Worm (Caenorhabditis elegans) whole organism, midembryonic: Measurements from ENCODE around the gene R160.2.

Experiments
- T22C8.4 ChIP-seq: fragments of 200-800 bp; sonication (Bioruptor generic); IDR thresholded peaks from 2 replicates; pipeline ENCODE4 v1.3.6; 2022; ENCODE audit warnings: missing genetic modification characterization, missing compliant biosample characterization
- cog-1 ChIP-seq: sonication (generic microtip); optimal IDR thresholded peaks from 2 replicates; lab custom pipeline; 2016; ENCODE audit warnings: missing genetic modification characterization, missing compliant biosample characterization
- flt-1 ChIP-seq: fragments of 200-800 bp; sonication (Bioruptor generic); IDR thresholded peaks from 2 replicates; pipeline ENCODE4 v1.3.6; 2022; ENCODE audit warnings: missing genetic modification characterization, missing compliant biosample characterization
- klf-2 ChIP-seq: fragments of 200-800 bp; sonication (Bioruptor generic); conservative IDR thresholded peaks from 2 replicates; pipeline ENCODE4 v1.3.6; 2022; ENCODE audit warnings: missing genetic modification reagents, missing genetic modification characterization, missing compliant biosample characterization
- med-1 ChIP-seq: sonication (generic microtip); optimal IDR thresholded peaks from 2 replicates; lab custom pipeline; 2017; ENCODE audit warnings: missing genetic modification characterization, mild to moderate bottlenecking, missing compliant biosample characterization, antibody characterized with exemption, missing genetic modification reagents; ENCODE audit not compliant: insufficient read depth
- ref-1 ChIP-seq: fragments of 200-800 bp; sonication (Bioruptor generic); conservative IDR thresholded peaks from 2 replicates; pipeline ENCODE4 v1.3.6; 2022; ENCODE audit warnings: missing genetic modification reagents, missing genetic modification characterization, missing compliant biosample characterization
- tab-1 ChIP-seq: fragments of 200-800 bp; sonication (Bioruptor generic); IDR thresholded peaks from 2 replicates; pipeline ENCODE4 v1.3.6; 2022; ENCODE audit warnings: missing genetic modification characterization, missing compliant biosample characterization
- ztf-23 ChIP-seq: fragments of 200-800 bp; sonication (Bioruptor generic); IDR thresholded peaks from 2 replicates; pipeline ENCODE4 v1.3.6; 2022; ENCODE audit warnings: missing genetic modification reagents, missing genetic modification characterization, missing compliant biosample characterization
- ztf-29 ChIP-seq: fragments of 200-800 bp; sonication (Bioruptor generic); IDR thresholded peaks from 2 replicates; pipeline ENCODE4 v1.3.6; 2022; ENCODE audit warnings: missing genetic modification reagents, missing genetic modification characterization, missing compliant biosample characterization

Gene R160.2

DNA sequence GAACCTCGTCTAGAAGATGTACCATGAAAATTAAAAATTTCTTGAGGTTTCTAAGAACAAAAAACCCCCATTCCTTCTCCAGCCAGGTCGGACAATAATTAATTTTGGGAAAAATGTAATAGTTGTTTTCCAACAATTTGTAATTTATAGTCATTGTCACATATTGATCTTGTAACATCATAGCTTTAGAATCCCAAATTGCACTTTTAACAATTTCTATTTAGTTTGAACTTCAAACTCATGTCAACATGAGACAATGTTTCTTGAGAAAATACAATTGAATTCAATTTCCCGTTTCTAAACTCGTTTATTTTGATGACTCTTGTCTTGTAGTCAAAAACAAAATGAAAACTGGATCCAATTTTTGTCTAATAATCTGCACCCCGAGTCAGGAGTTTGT lies 23.6 kb upstream of the R160.2 start:
- TF ChIP-seq ztf-29: no peak
- no peak for TF ChIP-seq T22C8.4 (GFP tag; lab: Robert Waterston, UW)
- TF ChIP-seq klf-2 (GFP tag; lab: Robert Waterston, UW): no peak
- no peak for TF ChIP-seq cog-1 (tag; lab: Kevin White, UChicago)
- no peak for TF ChIP-seq tab-1 (GFP tag; lab: Robert Waterston, UW)
- no peak for TF ChIP-seq med-1
- TF ChIP-seq flt-1: no peak
- TF ChIP-seq ref-1 (GFP tag; lab: Robert Waterston, UW): no peak
- no peak for TF ChIP-seq ztf-23

DNA sequence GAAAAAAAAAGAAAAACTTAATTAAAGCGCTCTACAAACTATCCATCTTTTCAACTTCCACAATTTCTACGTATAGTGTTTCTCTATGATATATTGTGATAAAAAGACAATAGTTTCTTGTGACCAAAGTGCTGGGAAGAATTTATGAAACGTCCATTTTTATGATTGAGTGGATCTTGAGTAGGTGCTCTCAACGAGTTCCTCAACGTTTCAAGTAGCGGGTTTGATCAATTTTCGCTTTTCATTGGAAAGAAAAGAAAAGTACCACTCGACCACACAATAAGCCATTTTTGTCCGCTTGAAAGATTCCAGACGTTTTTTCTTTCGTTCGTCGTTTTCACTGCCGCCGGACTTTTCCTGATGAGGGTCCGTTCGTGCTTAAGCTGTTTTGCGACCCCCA lies 20.8 kb upstream of the R160.2 start:
- no peak for TF ChIP-seq T22C8.4 (GFP tag; lab: Robert Waterston, UW)
- no peak for TF ChIP-seq tab-1 (GFP tag; lab: Robert Waterston, UW)
- TF ChIP-seq klf-2 (GFP tag; lab: Robert Waterston, UW): no peak
- no peak for TF ChIP-seq cog-1 (tag; lab: Kevin White, UChicago)
- no peak for TF ChIP-seq ztf-29
- TF ChIP-seq med-1: no peak
- no peak for TF ChIP-seq flt-1
- no peak for TF ChIP-seq ztf-23
- no peak for TF ChIP-seq ref-1 (GFP tag; lab: Robert Waterston, UW)

DNA sequence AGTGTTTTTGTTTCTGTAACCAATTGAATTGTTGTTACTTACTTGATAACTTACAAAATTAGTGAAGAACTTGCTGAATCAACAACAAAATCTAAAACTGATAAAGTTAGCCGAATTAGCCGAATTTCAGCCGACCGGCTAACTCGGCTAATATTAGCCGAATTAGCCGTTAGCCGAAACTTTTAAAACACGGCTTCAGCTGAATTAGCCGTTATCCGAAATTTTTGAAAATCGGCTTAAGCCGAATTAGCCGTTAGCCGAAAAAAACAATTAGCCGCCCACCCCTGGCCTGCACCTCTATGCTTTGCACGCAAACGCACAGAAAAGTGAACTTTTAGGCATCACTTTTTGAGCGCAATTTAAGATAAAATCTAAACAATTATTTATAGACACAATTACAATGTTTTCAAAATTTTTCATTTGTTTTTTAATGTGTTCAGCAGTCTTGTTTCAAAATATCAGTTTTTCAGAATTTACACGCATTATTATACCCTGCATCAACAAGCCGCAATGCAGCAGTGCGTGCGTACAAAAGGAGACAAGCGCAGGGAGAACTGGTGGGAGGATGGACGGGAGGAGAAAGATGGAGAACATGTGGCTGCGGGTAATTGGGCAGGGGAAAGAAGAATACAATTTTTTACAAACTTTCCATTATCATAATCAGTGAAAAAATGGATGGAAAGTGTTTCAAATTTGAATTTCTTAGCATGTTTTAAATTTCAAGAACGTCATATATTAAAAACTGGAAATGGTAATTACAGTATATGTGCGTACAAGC lies 18.6 kb upstream of the R160.2 start:
- peak; percentile 54 for TF ChIP-seq cog-1 (tag; lab: Kevin White, UChicago)
- TF ChIP-seq ztf-23: peak; percentile 48; the same call in 1 of the 2 replicates
- TF ChIP-seq T22C8.4 (GFP tag; lab: Robert Waterston, UW): no peak
- no peak for TF ChIP-seq ztf-29
- no peak for TF ChIP-seq ref-1 (GFP tag; lab: Robert Waterston, UW)

DNA sequence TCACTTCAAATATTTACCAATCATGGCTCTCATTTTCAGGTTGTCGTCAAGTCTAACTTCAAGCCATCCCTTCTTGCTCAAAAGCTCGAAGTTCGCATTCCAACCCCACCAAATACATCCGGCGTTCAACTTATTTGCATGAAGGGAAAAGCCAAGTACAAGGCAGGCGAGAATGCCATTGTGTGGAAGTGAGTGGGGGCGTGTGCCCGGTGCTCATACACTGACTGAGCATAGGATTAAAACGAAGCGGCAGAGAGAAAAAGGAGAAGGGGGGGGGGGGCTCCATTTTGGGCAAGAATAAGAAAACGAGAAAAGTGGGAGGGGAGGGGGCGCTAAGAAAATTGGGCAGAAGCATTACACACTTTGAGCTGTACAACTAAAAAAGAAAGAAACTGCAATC lies 15.0 kb upstream of the R160.2 start:
- no peak for TF ChIP-seq tab-1 (GFP tag; lab: Robert Waterston, UW)
- no peak for TF ChIP-seq klf-2 (GFP tag; lab: Robert Waterston, UW)
- no peak for TF ChIP-seq ref-1 (GFP tag; lab: Robert Waterston, UW)
- no peak for TF ChIP-seq flt-1
- TF ChIP-seq cog-1 (tag; lab: Kevin White, UChicago): no peak
- no peak for TF ChIP-seq ztf-29
- TF ChIP-seq ztf-23: no peak
- no peak for TF ChIP-seq T22C8.4 (GFP tag; lab: Robert Waterston, UW)
- TF ChIP-seq med-1: no peak

DNA sequence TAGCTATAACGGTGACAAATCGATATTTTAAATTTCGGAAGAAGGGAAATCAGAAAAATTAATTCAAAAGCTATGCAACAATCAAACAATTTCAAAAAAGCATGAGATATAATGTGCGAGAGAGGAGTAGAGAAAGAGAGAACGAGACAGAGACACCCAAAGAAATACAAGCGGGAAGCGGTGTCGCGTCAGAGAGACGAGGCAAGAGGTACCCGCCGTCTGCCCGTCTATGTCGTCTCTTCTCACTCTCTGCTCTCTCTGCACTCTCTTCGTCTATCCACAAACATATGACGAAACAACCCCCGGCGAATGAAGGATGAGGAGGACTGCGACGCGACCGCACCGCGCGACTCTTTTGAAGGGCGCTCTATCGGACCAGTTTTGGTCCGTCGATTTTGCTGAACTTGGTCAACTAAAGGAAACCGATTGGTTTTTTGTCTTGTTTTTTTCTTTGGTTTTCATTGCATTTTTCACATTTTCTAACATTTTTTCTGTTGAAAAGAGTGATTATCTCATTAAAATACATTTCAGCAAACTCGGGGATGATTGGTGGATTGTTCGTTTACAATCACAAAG lies 12.2 kb upstream of the R160.2 start, which contains the start of gene dpy-23:
TSS of gene dpy-23 (plus strand) at position 526 of the 576 bp plus-strand sequence.
- no peak for TF ChIP-seq med-1
- TF ChIP-seq T22C8.4 (GFP tag; lab: Robert Waterston, UW): no peak
- TF ChIP-seq tab-1 (GFP tag; lab: Robert Waterston, UW): no peak
- TF ChIP-seq ztf-23: no peak
- peak; percentile 91 for TF ChIP-seq cog-1 (tag; lab: Kevin White, UChicago)
- 0 out of 2 replicates have a peak, but pooled peaks have one; percentile 46 for TF ChIP-seq flt-1
- no peak for TF ChIP-seq ztf-29
- no peak for TF ChIP-seq ref-1 (GFP tag; lab: Robert Waterston, UW)
- no peak for TF ChIP-seq klf-2 (GFP tag; lab: Robert Waterston, UW)

DNA sequence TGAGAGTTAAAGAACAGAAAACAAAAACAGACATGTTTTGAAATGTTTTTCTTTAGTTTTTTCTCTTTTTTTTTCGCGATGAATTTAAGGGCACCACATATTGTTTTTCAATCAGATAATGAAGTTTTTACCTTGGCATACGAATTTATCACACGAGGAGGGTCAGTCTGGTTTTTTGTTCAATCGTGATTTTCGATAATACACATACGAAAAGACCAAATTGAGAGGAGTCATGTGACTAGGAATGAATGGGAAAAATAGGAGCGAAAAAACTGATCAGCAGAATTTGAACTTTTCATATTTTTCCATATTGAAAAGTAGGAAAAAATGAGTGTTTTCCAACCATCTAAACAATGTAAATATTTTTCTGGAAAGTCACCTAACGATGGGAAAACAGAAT lies 9.8 kb upstream of the R160.2 start:
- TF ChIP-seq ztf-23 (no peak), med-1 (no peak), klf-2 (GFP tag; lab: Robert Waterston, UW) (no peak), flt-1 (no peak), ztf-29 (no peak)

DNA sequence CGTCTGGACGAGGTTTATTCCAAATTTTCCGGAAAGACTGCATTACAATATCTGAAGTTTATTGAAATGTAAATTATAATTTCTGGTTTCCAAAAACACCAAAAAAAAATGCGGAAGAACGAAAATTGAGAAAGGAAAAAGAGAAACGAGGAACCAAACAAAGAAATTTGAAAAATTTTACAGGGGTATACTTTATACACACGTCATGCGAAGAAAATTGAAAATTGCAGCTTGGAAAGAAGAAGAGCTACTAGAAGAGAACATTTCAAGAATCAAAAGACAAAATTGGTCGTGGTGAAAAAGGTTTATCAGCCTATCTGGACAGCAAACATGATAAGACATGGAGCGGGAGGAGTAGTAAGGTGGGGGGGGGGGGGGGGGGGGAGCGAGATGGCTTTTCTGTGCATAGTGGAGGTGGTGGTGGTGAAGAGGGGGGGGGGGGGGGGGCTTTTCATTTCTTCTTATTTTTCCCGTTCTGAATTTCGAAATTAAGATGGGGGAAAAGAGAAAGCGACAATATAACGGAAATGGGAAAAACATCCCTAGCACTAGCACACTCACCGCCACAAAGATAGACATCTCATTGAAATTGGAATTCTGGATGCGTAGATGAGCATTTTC lies 6.7 kb upstream of the R160.2 start, which contains the start of gene lst-2:
TSS of gene lst-2 (minus strand) at position 51 of the 621 bp plus-strand sequence.
- TF ChIP-seq T22C8.4 (GFP tag; lab: Robert Waterston, UW) (no peak), flt-1 (no peak), cog-1 (tag; lab: Kevin White, UChicago) (no peak), med-1 (no peak), ztf-29 (no peak), ztf-23 (no peak), ref-1 (GFP tag; lab: Robert Waterston, UW) (no peak), tab-1 (GFP tag; lab: Robert Waterston, UW) (no peak), klf-2 (GFP tag; lab: Robert Waterston, UW) (no peak)

DNA sequence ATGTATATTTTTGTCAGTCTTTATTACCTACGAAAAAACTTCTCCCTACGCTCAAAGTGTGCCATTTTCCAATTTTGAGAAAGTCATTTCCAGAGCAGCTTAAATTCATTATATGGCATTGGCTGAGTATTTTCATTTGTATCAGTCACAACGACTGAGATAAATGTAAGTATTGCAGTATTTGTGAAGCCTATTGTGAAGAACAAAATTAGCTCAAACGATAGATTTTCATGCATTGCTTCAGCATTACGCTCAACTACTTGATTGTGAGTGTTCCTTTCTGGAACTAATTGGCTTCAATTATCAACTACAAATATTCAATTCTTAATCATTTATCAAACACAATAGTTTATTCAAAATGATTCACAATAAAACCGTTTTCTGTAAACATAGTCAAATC lies 988 bp upstream of the R160.2 start, which contains the start of gene R160.12:
TSS of gene R160.12 (minus strand) at position 101 of the 400 bp plus-strand sequence.
- TF ChIP-seq tab-1 (GFP tag; lab: Robert Waterston, UW) (no peak), ztf-23 (no peak), med-1 (no peak), ref-1 (GFP tag; lab: Robert Waterston, UW) (no peak), cog-1 (tag; lab: Kevin White, UChicago) (no peak), flt-1 (no peak), klf-2 (GFP tag; lab: Robert Waterston, UW) (no peak), T22C8.4 (GFP tag; lab: Robert Waterston, UW) (no peak), ztf-29 (no peak)

- no peak for TF ChIP-seq ztf-29
- no peak for TF ChIP-seq ztf-23
- no peak for TF ChIP-seq flt-1
- TF ChIP-seq tab-1 (GFP tag; lab: Robert Waterston, UW): no peak
- TF ChIP-seq med-1: no peak
- TF ChIP-seq klf-2 (GFP tag; lab: Robert Waterston, UW): no peak
These were observed 3.6 kb downstream of the R160.2 start, which contains the start of gene R160.6 for ce11 chrX:4373123-4373522. Gene R160.6, minus strand, starts transcription at chrX:4373223.
